Worm (Caenorhabditis elegans): ENCODE measurements around the gene srsx-31.

DNA sequence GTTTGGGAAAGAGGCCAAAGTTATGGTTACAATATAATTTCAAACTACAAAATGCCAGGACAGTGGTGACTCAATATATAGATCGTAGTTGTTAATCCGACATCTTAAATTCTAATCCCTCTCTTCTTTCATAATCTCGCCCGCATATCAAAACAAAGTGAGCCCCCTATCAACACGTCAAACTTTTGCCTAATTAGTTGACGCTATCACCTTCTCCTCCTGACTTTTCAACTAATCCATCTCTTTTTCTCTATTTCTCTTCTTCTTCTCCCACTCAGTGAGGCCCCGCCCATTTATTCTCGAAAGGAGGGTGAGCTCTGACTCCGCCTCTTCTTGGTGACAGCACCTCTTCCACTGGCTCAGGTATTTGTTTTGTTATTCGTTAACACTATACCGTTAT, 43.6 kb downstream of the srsx-31 start:
- TF ChIP-seq tab-1 (GFP tag; IDR thresholded peaks at IDR 0.05), result no peak
- no peak for TF ChIP-seq T22C8.4 (GFP tag; IDR thresholded peaks at IDR 0.05)
- TF ChIP-seq ref-1 (GFP tag; conservative IDR thresholded peaks at IDR 0.05), result no peak

Measured in whole organism, midembryonic.